Fruit fly (Drosophila melanogaster): Measurements from ENCODE around the gene CG5849.
"Not testable (repeated sequence)": the region's sequence is repeated elsewhere in the genome, so short reads cannot be mapped to it uniquely, and the experiment has no call there.

Gene CG5849

DNA sequence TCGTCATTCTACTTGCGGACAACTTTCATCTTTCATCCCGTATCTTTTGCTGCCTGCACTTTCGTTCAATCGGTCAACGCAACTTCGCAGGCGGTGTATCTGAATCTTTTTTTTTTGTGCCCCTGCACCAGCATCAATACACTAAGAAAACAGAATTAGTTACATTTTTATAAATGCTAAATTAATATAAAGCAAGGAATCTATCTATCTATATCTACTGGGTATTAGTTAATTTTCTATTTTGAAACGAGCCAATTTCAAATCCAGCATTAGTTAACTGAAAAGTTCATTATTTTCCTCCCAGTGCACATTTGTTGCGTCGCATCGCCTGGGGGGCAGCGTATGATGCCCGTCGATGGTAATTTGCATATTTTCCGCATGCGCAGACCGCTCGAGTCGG, 7.0 kb upstream of the CG5849 start (continued):
- TF ChIP-seq Smox (GFP tag; optimal IDR thresholded peaks at IDR 0.05) (peak; percentile 57), ss (GFP tag; optimal IDR thresholded peaks at IDR 0.05) (no peak), CG16779 (tag; optimal IDR thresholded peaks at IDR 0.05) (no peak), Eip78C (GFP tag) (peak; percentile 93), acj6 (GFP tag; optimal IDR thresholded peaks at IDR 0.05) (peak; percentile 70), CG3032 (tag; optimal IDR thresholded peaks at IDR 0.05) (peak; percentile 24), CG8632 (GFP tag; optimal IDR thresholded peaks at IDR 0.05) (peak; percentile 46), Hr38 (GFP tag; optimal IDR thresholded peaks at IDR 0.05) (peak; percentile 63), pdm3 (GFP tag; optimal IDR thresholded peaks at IDR 0.05) (peak; percentile 76), Lpt (GFP tag; optimal IDR thresholded peaks at IDR 0.05) (peak; percentile 68), CG31627 (GFP tag; optimal IDR thresholded peaks at IDR 0.05) (peak; percentile 46), CG9139 (GFP tag; optimal IDR thresholded peaks at IDR 0.05) (no peak), OdsH (GFP tag; optimal IDR thresholded peaks at IDR 0.05) (peak; percentile 70), CG4318 (GFP tag; optimal IDR thresholded peaks at IDR 0.05) (peak; percentile 74), vri (GFP tag; optimal IDR thresholded peaks at IDR 0.05) (peak; percentile 18), CG6854 (GFP tag; optimal IDR thresholded peaks at IDR 0.05) (no peak), topi (GFP tag; optimal IDR thresholded peaks at IDR 0.05) (peak; percentile 22), Met (GFP tag; optimal IDR thresholded peaks at IDR 0.05) (peak; percentile 59), Hr4 (GFP tag; optimal IDR thresholded peaks at IDR 0.05) (peak; percentile 95), CG15336 (GFP tag; IDR thresholded peaks at IDR 0.05) (peak; percentile 92), CG10631 (GFP tag; optimal IDR thresholded peaks at IDR 0.05) (peak; percentile 50), fd59A (GFP tag; optimal IDR thresholded peaks at IDR 0.05) (no peak), CG6163 (GFP tag; IDR thresholded peaks at IDR 0.05) (peak; percentile 87), spab (GFP tag; optimal IDR thresholded peaks at IDR 0.05) (peak; percentile 14), CG11294 (GFP tag; IDR thresholded peaks at IDR 0.05) (peak; percentile 48; the same call in 1 of the 2 replicates), Gug (GFP tag; IDR thresholded peaks at IDR 0.05) (peak; percentile 62), CG10669 (GFP tag; optimal IDR thresholded peaks at IDR 0.05) (no peak), CG34406 (GFP tag; optimal IDR thresholded peaks at IDR 0.05) (peak; percentile 60), CG1621 (tag; optimal IDR thresholded peaks at IDR 0.05) (no peak), CG11902 (GFP tag; optimal IDR thresholded peaks at IDR 0.05) (peak; percentile 8), Sox14 (GFP tag; optimal IDR thresholded peaks at IDR 0.05) (peak; percentile 51), fd85E (GFP tag; optimal IDR thresholded peaks at IDR 0.05) (no peak), svp (GFP tag) (peak; percentile 54), achi (GFP tag; optimal IDR thresholded peaks at IDR 0.05) (peak; percentile 78), CG32006 (GFP tag; optimal IDR thresholded peaks at IDR 0.05) (peak; percentile 92), Hr39 (GFP tag; optimal IDR thresholded peaks at IDR 0.05) (peak; percentile 56), Ets96B (tag; optimal IDR thresholded peaks at IDR 0.05) (peak; percentile 40), cyc (GFP tag; optimal IDR thresholded peaks at IDR 0.05) (peak; percentile 43)

DNA sequence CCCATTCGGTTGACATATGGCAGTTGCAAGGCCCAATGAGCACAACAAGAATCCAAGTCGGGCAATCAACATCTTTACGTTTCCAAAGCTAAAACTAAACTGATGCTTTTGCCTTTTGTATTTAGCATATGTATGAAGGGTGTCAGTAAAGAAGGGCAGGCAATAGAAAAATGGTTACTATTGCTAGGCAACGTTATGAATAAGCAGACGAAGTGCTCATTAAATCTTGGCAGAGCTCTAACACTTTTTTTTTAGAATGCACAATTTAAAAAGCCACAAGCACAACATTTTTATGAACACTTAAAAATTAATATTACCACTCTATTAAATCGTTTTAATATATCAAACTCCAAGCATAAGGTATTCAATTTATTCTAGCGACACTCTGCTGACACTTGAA, 3.7 kb upstream of the CG5849 start, which contains the start of gene Sfp93F:
Gene Sfp93F, minus strand, starts transcription at position 101 of the 400 bp plus-strand sequence.
- not testable (repeated sequence) for TF ChIP-seq spab, fd85E, dac (GFP tag; optimal IDR thresholded peaks at IDR 0.05)

DNA sequence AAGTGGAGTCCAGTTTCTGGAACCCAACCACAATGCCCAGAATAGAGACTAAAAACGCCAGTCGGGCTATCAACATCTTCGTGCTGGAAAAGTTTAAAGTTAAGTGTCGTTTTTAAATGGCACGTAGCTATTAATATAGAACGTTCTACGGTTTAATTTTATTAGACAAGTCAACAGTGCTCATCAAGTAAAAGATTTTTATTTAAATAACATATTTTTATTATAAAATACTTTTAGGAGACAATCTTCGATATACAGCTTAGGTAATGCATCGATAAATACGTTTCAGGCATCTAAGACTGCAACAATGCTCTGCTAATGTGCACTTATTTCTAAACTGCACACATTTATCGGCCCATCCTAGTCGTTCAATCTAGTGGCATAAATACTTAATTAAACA, 3.2 kb upstream of the CG5849 start, which contains the start of gene CG42869:
Gene CG42869, minus strand, starts transcription at position 101 of the 400 bp plus-strand sequence.
- no peak for TF ChIP-seq CG7368 (GFP tag; optimal IDR thresholded peaks at IDR 0.05)
- TF ChIP-seq CG11902 (GFP tag; optimal IDR thresholded peaks at IDR 0.05) = no peak
- TF ChIP-seq Hr38 (GFP tag; optimal IDR thresholded peaks at IDR 0.05) = no peak
- TF ChIP-seq pdm3 (GFP tag; optimal IDR thresholded peaks at IDR 0.05) = no peak
- no peak for TF ChIP-seq CG4318 (GFP tag; optimal IDR thresholded peaks at IDR 0.05)
- TF ChIP-seq CG1621 (tag; optimal IDR thresholded peaks at IDR 0.05) = no peak
